Fruit fly (Drosophila melanogaster) whole organism, embryonic: ENCODE results near the gene CG11898.
A peak's percentile ranks its signal among the peaks of the same experiment; 100 is the strongest.

Source experiments
- CG10147 ChIP-seq: fragments of 200-800 bp; sonication (Bioruptor generic); optimal IDR thresholded peaks from 2 replicates; lab custom pipeline; 2019; ENCODE audit warnings: missing biosample characterization, mild to moderate bottlenecking, missing genetic modification characterization, moderate library complexity
- CG12236 ChIP-seq: fragments of 200-800 bp; sonication (Bioruptor generic); optimal IDR thresholded peaks from 2 replicates; lab custom pipeline; 2016; ENCODE audit warnings: missing biosample characterization, missing genetic modification characterization
- CG1603 ChIP-seq: fragments of 200-800 bp; sonication (Bioruptor generic); optimal IDR thresholded peaks from 2 replicates; lab custom pipeline; 2019; ENCODE audit warnings: missing biosample characterization, mild to moderate bottlenecking, missing genetic modification characterization, moderate library complexity
- CG4282 ChIP-seq: fragments of 200-800 bp; sonication (Bioruptor generic); optimal IDR thresholded peaks from 2 replicates; lab custom pipeline; 2016; ENCODE audit warnings: missing biosample characterization, missing genetic modification characterization
- Dref ChIP-seq: fragments of 200-800 bp; sonication (Bioruptor generic); IDR thresholded peaks from 2 replicates; pipeline ENCODE4 v1.3.6; 2022; ENCODE audit warnings: missing biosample characterization, missing genetic modification characterization
- HLH54F ChIP-seq: fragments of 200-800 bp; sonication (Bioruptor generic); optimal IDR thresholded peaks from 3 replicates; lab custom pipeline; 2016; ENCODE audit warnings: missing biosample characterization, missing genetic modification characterization
- HmgZ ChIP-seq: fragments of 200-800 bp; sonication (Bioruptor generic); optimal IDR thresholded peaks from 2 replicates; lab custom pipeline; 2018; ENCODE audit warnings: missing biosample characterization, mild to moderate bottlenecking, missing genetic modification characterization
- Pdp1 ChIP-seq, 2 experiments: fragments of 200-800 bp; sonication (Bioruptor generic); optimal IDR thresholded peaks; 3 replicates each; lab custom pipeline; 2016; ENCODE audit warnings: missing biosample characterization in 2 of 2, missing genetic modification characterization in 2 of 2, mild to moderate bottlenecking in 1 of 2, moderate library complexity in 1 of 2
- Sin3A ChIP-seq: fragments of >200 bp; optimal IDR thresholded peaks from 2 replicates; lab custom pipeline; 2018
- crp ChIP-seq, 2 experiments: fragments of 200-800 bp; sonication (Bioruptor generic); optimal IDR thresholded peaks; 2 replicates in 1 of 2; 3 replicates in 1 of 2; lab custom pipeline; 2017; ENCODE audit warnings: missing biosample characterization in 2 of 2, missing genetic modification characterization in 2 of 2, mild to moderate bottlenecking in 1 of 2, moderate library complexity in 1 of 2
- dmrt11E ChIP-seq: fragments of 200-800 bp; sonication (Bioruptor generic); optimal IDR thresholded peaks from 3 replicates; lab custom pipeline; 2018; ENCODE audit warnings: missing biosample characterization, mild to moderate bottlenecking, missing genetic modification characterization, moderate library complexity
- fu2 ChIP-seq: fragments of 200-800 bp; sonication (Bioruptor generic); optimal IDR thresholded peaks from 2 replicates; lab custom pipeline; 2016; ENCODE audit warnings: missing biosample characterization, missing genetic modification characterization
- lola ChIP-seq, 3 experiments: fragments of >200 bp in 2 of 3; fragments of 200-800 bp in 1 of 3; sonication (Bioruptor generic) in 1 of 3; optimal IDR thresholded peaks; 2 replicates each; lab custom pipeline; 2017 to 2019; ENCODE audit warnings: missing biosample characterization in 3 of 3, missing genetic modification characterization in 3 of 3, mild to moderate bottlenecking in 1 of 3, moderate library complexity in 1 of 3

DNA sequence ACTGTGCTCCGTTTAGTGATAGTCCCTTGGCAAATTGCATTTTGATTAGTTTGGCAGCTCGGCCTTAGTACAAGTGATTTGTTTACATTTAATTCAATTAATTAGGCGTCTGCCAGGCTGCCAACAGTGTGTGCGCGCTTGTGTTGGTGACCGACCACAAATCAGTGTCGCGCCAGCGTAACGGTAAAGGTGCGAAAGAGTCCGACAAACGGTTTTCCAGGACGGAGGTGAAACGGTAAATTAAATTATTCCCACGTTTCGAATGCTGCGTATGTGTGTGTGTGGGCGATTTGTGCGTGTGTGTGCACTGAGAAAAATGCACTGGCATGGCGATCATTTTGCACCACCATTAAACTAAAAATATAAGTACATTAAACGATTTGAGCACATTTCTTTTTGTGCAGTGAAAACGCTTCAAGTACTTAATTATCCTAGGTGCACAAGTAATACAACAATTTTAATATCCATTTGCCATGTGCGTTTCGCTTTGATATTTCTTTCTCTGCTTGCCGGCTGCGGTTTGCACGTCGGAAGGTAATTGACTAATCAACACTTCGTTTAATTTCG is 26.4 kb upstream of the CG11898 start:
- no peak for TF ChIP-seq dmrt11E (tag; lab: Kevin White, UChicago)
- TF ChIP-seq crp (GFP tag; optimal IDR thresholded peaks at IDR 0.05; lab: Kevin White, UChicago) = no peak
- TF ChIP-seq CG1603 (tag; lab: Kevin White, UChicago) = peak; percentile 41
- no peak for TF ChIP-seq HmgZ (tag; lab: Kevin White, UChicago)
- TF ChIP-seq fu2 (GFP tag; lab: Kevin White, UChicago) = no peak
- no peak for TF ChIP-seq CG12236 (GFP tag; lab: Kevin White, UChicago)
- no peak for TF ChIP-seq CG4282 (GFP tag; lab: Kevin White, UChicago)
- TF ChIP-seq Sin3A (lab: Kevin White, UChicago) = no peak
- TF ChIP-seq HLH54F = no peak
- no peak for TF ChIP-seq Pdp1 (GFP tag; optimal IDR thresholded peaks at IDR 0.05; lab: Kevin White, UChicago)
- no peak for TF ChIP-seq CG10147 (GFP tag; lab: Kevin White, UChicago)
- no peak for TF ChIP-seq Dref (GFP tag; lab: Robert Waterston, UW)
- TF ChIP-seq lola (GFP tag; optimal IDR thresholded peaks at IDR 0.05; lab: Kevin White, UChicago) = no peak
